Fruit fly (Drosophila melanogaster): ENCODE results near the gene mura.

DNA sequence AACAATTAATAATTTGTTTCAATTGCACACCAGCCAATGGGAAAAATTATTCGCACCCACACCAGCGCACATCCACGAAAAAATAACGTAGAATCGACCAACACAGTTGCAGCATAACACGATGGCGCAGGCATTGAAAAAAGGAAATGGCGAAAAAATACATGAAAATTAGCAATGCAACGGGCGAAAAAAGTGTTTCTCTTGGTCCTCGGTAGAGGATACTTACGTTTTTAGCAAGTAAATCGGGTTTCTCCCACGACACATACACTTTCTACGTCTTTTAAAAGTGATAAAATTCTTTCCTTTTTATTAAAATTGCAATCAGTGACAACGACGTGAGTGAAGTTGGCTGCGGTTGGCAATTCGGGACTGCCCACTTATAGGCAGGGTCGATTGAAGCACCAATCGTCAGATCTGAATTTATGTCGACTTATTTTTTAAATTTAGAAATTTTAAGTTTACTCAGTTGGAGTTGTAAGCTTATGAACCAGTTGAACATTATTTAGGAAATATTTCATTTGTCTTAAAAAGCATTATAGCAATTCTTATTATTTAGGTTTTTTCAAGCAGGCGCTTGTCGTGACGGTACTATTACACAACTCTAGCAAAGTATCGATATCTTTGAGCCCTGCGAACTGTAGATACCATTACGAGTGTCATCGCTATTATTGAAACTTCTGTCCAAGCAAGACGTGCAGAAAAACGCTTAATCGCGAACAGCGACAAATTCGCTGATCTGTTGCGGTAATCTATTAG is 26.0 kb upstream of the mura start, which contains the start of the genes Kap-alpha3 and Son:
- TF ChIP-seq abd-A (tag; optimal IDR thresholded peaks at IDR 0.05) = no peak
- TF ChIP-seq CG7786 (GFP tag; optimal IDR thresholded peaks at IDR 0.05) = peak; percentile 90
- TF ChIP-seq crc (GFP tag; optimal IDR thresholded peaks at IDR 0.05) = peak; percentile 86
- peak; percentile 53; the same call in 2 of the 3 replicates for TF ChIP-seq CG6175 (GFP tag; IDR thresholded peaks at IDR 0.05)
- TF ChIP-seq GATAe (GFP tag; conservative IDR thresholded peaks at IDR 0.05) = peak; percentile 62; the same call in 1 of the 2 replicates
- TF ChIP-seq toy (GFP tag; IDR thresholded peaks at IDR 0.05) = peak; percentile 69; the same call in 1 of the 2 replicates
- TF ChIP-seq mld (GFP tag; IDR thresholded peaks at IDR 0.05; ENCODE audit: partially characterized antibody) = peak; percentile 57; the same call in 1 of the 3 replicates
- peak; percentile 96 for TF ChIP-seq dm (GFP tag; optimal IDR thresholded peaks at IDR 0.05)
- peak; percentile 97 for TF ChIP-seq CG13296 (GFP tag; optimal IDR thresholded peaks at IDR 0.05)
- TF ChIP-seq CG11696 (GFP tag; IDR thresholded peaks at IDR 0.05) = peak; percentile 67
- peak; percentile 87 for TF ChIP-seq Awh (GFP tag; IDR thresholded peaks at IDR 0.05)
- TF ChIP-seq lbe (GFP tag; optimal IDR thresholded peaks at IDR 0.05) = peak; percentile 87
- TF ChIP-seq CG31388 (GFP tag; optimal IDR thresholded peaks at IDR 0.05) = peak; percentile 75
